Fruit fly (Drosophila melanogaster) whole organism, pupa: ENCODE measurements around the gene CG8042.
A peak's percentile ranks its signal among the peaks of the same experiment; 100 is the strongest.

Source experiments
- CG10348 ChIP-seq: fragments of 200-800 bp; sonication (Bioruptor generic); IDR thresholded peaks from 2 replicates; pipeline ENCODE4 v1.3.6; 2022; ENCODE audit warnings: missing biosample characterization, missing genetic modification characterization
- CG12605 ChIP-seq: fragments of 200-800 bp; sonication (Bioruptor generic); IDR thresholded peaks from 2 replicates; pipeline ENCODE4 v1.3.6; 2022; ENCODE audit warnings: missing biosample characterization, missing genetic modification characterization
- CG13204 ChIP-seq: fragments of 200-800 bp; sonication (Bioruptor generic); optimal IDR thresholded peaks from 2 replicates; lab custom pipeline; 2018; ENCODE audit warnings: missing biosample characterization, mild to moderate bottlenecking, missing genetic modification characterization, moderate library complexity
- CG14655 ChIP-seq: fragments of 200-800 bp; sonication (Bioruptor generic); optimal IDR thresholded peaks from 3 replicates; lab custom pipeline; 2017; ENCODE audit warnings: mild to moderate bottlenecking, missing biosample characterization, missing genetic modification reagents, missing genetic modification characterization
- CG15710 ChIP-seq: fragments of 200-800 bp; sonication (Bioruptor generic); optimal IDR thresholded peaks from 2 replicates; lab custom pipeline; 2018; ENCODE audit warnings: missing biosample characterization, mild to moderate bottlenecking, missing genetic modification characterization, moderate library complexity
- CG17806 ChIP-seq: fragments of 200-800 bp; sonication (Bioruptor generic); optimal IDR thresholded peaks from 2 replicates; lab custom pipeline; 2018; ENCODE audit warnings: missing biosample characterization, mild to moderate bottlenecking, missing genetic modification characterization, moderate library complexity
- CG32121 ChIP-seq: fragments of 200-800 bp; sonication (Bioruptor generic); IDR thresholded peaks from 2 replicates; pipeline ENCODE4 v1.3.6; 2022; ENCODE audit warnings: missing biosample characterization, missing genetic modification characterization
- CG34367 ChIP-seq: fragments of 200-800 bp; sonication (Bioruptor generic); optimal IDR thresholded peaks from 2 replicates; lab custom pipeline; 2018; ENCODE audit warnings: missing biosample characterization, mild to moderate bottlenecking, missing genetic modification characterization
- CG4496 ChIP-seq: fragments of 200-800 bp; sonication (Bioruptor generic); IDR thresholded peaks from 3 replicates; pipeline ENCODE4 v1.3.6; 2022; ENCODE audit warnings: missing biosample characterization, missing genetic modification characterization
- CG8159 ChIP-seq: fragments of 200-800 bp; sonication (Bioruptor generic); optimal IDR thresholded peaks from 3 replicates; lab custom pipeline; 2018; ENCODE audit warnings: missing biosample characterization, mild to moderate bottlenecking, missing genetic modification characterization, moderate library complexity
- CG8301 ChIP-seq: fragments of 200-800 bp; sonication (Bioruptor generic); optimal IDR thresholded peaks from 2 replicates; lab custom pipeline; 2018; ENCODE audit warnings: missing biosample characterization, mild to moderate bottlenecking, missing genetic modification characterization
- CG9948 ChIP-seq: fragments of 200-800 bp; sonication (Bioruptor generic); optimal IDR thresholded peaks from 2 replicates; lab custom pipeline; 2018; ENCODE audit warnings: missing biosample characterization, mild to moderate bottlenecking, missing genetic modification characterization, moderate library complexity
- D1 ChIP-seq: fragments of 200-800 bp; sonication (Bioruptor generic); optimal IDR thresholded peaks from 2 replicates; lab custom pipeline; 2018; ENCODE audit warnings: missing biosample characterization, mild to moderate bottlenecking, missing genetic modification characterization, moderate library complexity
- Ets98B ChIP-seq: fragments of 200-800 bp; sonication (Bioruptor generic); IDR thresholded peaks from 2 replicates; pipeline ENCODE4 v1.3.6; 2022; ENCODE audit warnings: missing biosample characterization, missing genetic modification characterization
- Pif1A ChIP-seq: fragments of 200-800 bp; sonication (Bioruptor generic); optimal IDR thresholded peaks from 3 replicates; lab custom pipeline; 2016; ENCODE audit warnings: missing biosample characterization, missing genetic modification characterization
- Pif1B ChIP-seq: fragments of 200-800 bp; sonication (Bioruptor generic); optimal IDR thresholded peaks from 3 replicates; lab custom pipeline; 2016; ENCODE audit warnings: missing biosample characterization, missing genetic modification characterization
- Snoo ChIP-seq: fragments of 200-800 bp; sonication (Bioruptor generic); optimal IDR thresholded peaks from 3 replicates; lab custom pipeline; 2017; ENCODE audit warnings: missing biosample characterization, mild to moderate bottlenecking, missing genetic modification characterization, inconsistent platforms
- fd96Ca ChIP-seq: fragments of 200-800 bp; sonication (Bioruptor generic); IDR thresholded peaks from 3 replicates; pipeline ENCODE4 v1.3.6; 2022; ENCODE audit warnings: missing biosample characterization, missing genetic modification characterization
- gl ChIP-seq: fragments of 200-800 bp; sonication (Bioruptor generic); optimal IDR thresholded peaks from 2 replicates; lab custom pipeline; 2018; ENCODE audit warnings: missing biosample characterization, mild to moderate bottlenecking, missing genetic modification characterization
- rn ChIP-seq: fragments of 200-800 bp; sonication (Bioruptor generic); IDR thresholded peaks from 2 replicates; pipeline ENCODE4 v1.3.6; 2022; ENCODE audit warnings: missing biosample characterization, missing genetic modification characterization

Gene CG8042

dm6 chr3L:7963022-7963421 lies 11.8 kb downstream of the CG8042 start:
- TF ChIP-seq CG13204 (no peak), fd96Ca (GFP tag; lab: Robert Waterston, UW) (no peak), CG8159 (no peak), CG34367 (tag; lab: Kevin White, UChicago) (no peak), CG8301 (tag; lab: Kevin White, UChicago) (no peak), CG14655 (no peak), CG17806 (no peak), Pif1B (no peak)

DNA sequence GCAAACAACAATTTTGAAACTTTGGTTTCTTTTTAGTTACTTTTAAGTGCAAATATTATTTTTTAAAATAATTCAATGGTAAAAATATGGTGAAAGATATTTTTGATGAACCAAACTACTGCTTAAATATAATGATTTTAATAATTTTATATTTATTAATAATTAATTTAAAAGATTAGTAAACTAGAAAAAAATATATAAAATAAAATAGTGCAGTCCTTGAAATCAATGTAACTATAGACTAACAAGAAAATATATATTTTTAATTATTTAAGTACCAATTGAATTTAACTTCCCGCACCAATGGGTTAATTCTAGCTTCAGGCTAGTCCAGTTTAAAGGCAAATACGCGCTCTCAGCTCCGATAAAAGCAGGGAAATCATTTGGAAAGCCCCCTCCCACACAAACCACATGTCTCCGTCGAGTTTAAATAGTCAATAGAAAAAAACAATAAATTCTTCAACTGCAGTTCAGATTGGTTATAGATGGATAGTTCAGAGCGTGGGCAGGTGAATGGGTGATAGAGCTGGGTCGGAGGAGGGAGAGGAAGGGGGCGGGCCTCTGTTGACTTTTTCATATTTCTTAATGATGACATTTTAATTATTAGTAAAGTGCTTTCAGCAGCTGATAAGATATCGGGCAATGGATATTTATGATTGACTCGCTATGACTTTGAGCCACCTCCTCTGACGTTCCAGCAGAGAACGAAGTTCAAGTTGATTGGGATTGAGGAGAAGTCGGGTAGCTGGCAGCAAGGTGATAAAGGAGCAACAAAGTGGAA lies 12.6 kb downstream of the CG8042 start:
- no peak for TF ChIP-seq CG8301 (tag; lab: Kevin White, UChicago)
- peak; percentile 19 for TF ChIP-seq CG8159
- TF ChIP-seq, all 21 proteins: peak for 1

DNA sequence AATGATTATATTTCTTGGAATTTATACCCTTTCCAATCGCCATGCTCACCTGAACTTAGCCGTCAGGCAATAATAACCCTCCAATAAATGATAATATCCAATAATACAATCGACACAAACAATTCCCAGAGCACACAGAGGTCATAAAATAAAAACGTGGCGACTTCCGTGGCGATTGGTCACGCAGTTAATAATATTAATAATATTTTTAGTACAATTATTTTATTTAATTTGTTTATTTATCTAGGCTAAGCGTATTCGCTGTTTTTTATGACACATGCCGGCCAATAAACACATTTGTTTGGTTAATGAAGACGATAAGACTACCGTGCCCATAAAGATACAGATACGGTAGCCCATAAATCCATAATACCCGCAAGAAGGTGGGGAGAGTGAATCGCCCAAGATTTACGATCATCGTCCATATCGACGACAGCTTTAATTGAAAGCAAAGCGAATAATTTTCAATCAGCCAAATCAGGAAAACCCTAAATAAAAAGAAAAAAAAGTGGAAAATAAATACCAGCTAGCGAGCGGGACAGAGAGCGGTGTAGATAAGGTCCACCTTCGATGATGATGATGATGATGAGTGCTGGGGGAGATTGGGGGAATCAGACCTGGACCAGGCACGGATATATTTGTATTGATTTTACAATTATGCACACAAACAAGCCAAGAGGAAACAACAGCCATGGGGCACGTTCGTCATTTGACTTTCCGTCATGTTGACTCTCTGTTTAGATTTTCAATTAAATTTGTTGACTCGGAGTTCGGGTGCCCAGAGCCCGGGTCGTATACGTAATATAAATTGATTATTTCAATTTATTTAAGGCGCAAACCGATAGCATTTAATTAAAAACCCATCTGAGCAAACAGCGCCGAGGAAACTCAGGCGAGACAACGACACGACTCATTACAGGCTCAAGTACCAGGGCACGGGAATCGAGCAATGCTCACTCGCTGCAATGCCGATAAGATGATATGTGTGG lies 13.8 kb downstream of the CG8042 start:
- TF ChIP-seq CG14655, result no peak
- peak; percentile 37 for TF ChIP-seq Snoo
- TF ChIP-seq, all 21 proteins: peak for 1

- TF ChIP-seq gl, result no peak
- no peak for TF ChIP-seq rn
- no peak for TF ChIP-seq CG9948 (tag; lab: Kevin White, UChicago)
- no peak for TF ChIP-seq CG34367 (tag; lab: Kevin White, UChicago)
- no peak for TF ChIP-seq CG4496
- TF ChIP-seq, all 21 proteins: peak for 0
These were observed 16.1 kb downstream of the CG8042 start for dm6 chr3L:7958590-7959180.

- no peak for TF ChIP-seq CG34367 (tag; lab: Kevin White, UChicago)
- no peak for TF ChIP-seq Snoo
- no peak for TF ChIP-seq rn
- TF ChIP-seq gl, result no peak
- TF ChIP-seq D1 (tag; lab: Kevin White, UChicago), result no peak
- TF ChIP-seq CG13204, result no peak
- TF ChIP-seq CG17806, result no peak
- TF ChIP-seq fd96Ca (GFP tag; lab: Robert Waterston, UW), result no peak
- TF ChIP-seq Pif1A (GFP tag; lab: Kevin White, UChicago), result no peak
- TF ChIP-seq CG15710, result no peak
- TF ChIP-seq CG32121 (GFP tag; lab: Robert Waterston, UW), result no peak
- no peak for TF ChIP-seq CG8301 (tag; lab: Kevin White, UChicago)
- no peak for TF ChIP-seq Pif1B
- TF ChIP-seq CG4496, result no peak
These were observed 16.7 kb downstream of the CG8042 start for dm6 chr3L:7958083-7958482.

DNA sequence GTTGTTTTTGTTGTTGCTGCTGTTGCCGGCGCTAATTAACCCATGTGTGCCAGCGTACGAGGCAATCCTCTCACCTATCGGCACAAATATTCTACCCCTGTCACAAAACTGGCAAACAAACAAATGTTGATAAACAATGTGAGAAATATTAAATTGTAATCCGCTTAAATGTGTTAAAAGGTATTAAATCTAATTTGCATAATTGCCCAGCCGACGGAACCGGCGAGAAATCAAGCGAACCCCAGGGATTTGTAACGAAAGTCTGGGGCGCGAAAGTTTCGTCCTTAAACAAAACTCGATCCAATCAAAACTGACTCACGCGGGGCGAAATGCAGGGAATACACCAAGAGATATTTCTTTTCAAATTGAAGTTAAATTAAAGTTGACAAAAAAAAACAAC lies 18.1 kb downstream of the CG8042 start:
- TF ChIP-seq CG14655 (no peak), CG9948 (tag; lab: Kevin White, UChicago) (no peak), CG13204 (no peak), fd96Ca (GFP tag; lab: Robert Waterston, UW) (no peak), CG10348 (GFP tag; lab: Robert Waterston, UW) (no peak), Ets98B (GFP tag; lab: Robert Waterston, UW) (no peak), CG4496 (no peak), CG15710 (no peak), Pif1A (GFP tag; lab: Kevin White, UChicago) (no peak), CG12605 (GFP tag; lab: Robert Waterston, UW) (no peak), CG17806 (no peak), CG8301 (tag; lab: Kevin White, UChicago) (no peak), Pif1B (no peak), gl (no peak), Snoo (no peak), CG8159 (no peak)

dm6 chr3L:7954967-7955366 lies 19.8 kb downstream of the CG8042 start:
- TF ChIP-seq CG10348 (GFP tag; lab: Robert Waterston, UW) (0 out of 2 replicates have a peak, but pooled peaks have one; percentile 11), D1 (tag; lab: Kevin White, UChicago) (no peak), CG8301 (tag; lab: Kevin White, UChicago) (no peak)
- TF ChIP-seq, all 21 proteins: peak for 1
